Fruit fly (Drosophila melanogaster) whole organism, prepupa: ENCODE measurements around the gene CG13924.

ENCODE experiments used
- CG10631 ChIP-seq: fragments of 200-800 bp; sonication (Bioruptor generic); optimal IDR thresholded peaks from 2 replicates; lab custom pipeline; 2016; ENCODE audit warnings: missing biosample characterization, missing genetic modification characterization
- CG11294 ChIP-seq: fragments of 200-800 bp; sonication (Bioruptor generic); IDR thresholded peaks from 2 replicates; pipeline ENCODE4 v1.3.6; 2022; ENCODE audit warnings: missing biosample characterization, missing genetic modification characterization
- CG15336 ChIP-seq: fragments of 200-800 bp; sonication (Bioruptor generic); IDR thresholded peaks from 2 replicates; pipeline ENCODE4 v1.3.6; 2022; ENCODE audit warnings: missing biosample characterization, missing genetic modification characterization
- CG1621 ChIP-seq: fragments of 200-800 bp; sonication (Bioruptor generic); optimal IDR thresholded peaks from 3 replicates; lab custom pipeline; 2018; ENCODE audit warnings: missing biosample characterization, mild to moderate bottlenecking, missing genetic modification characterization
- CG16779 ChIP-seq: fragments of 200-800 bp; sonication (Bioruptor generic); optimal IDR thresholded peaks from 3 replicates; lab custom pipeline; 2017; ENCODE audit warnings: missing biosample characterization, mild to moderate bottlenecking, missing genetic modification characterization
- CG3032 ChIP-seq: fragments of 200-800 bp; optimal IDR thresholded peaks from 2 replicates; lab custom pipeline; 2019; ENCODE audit warnings: missing biosample characterization, mild to moderate bottlenecking, missing genetic modification characterization, moderate library complexity
- CG31627 ChIP-seq: fragments of 200-800 bp; sonication (Bioruptor generic); optimal IDR thresholded peaks from 3 replicates; lab custom pipeline; 2016; ENCODE audit warnings: missing biosample characterization, missing genetic modification characterization
- CG32006 ChIP-seq: fragments of 200-800 bp; sonication (Bioruptor generic); optimal IDR thresholded peaks from 3 replicates; lab custom pipeline; 2017; ENCODE audit warnings: missing biosample characterization, mild to moderate bottlenecking, missing genetic modification characterization
- CG3919 ChIP-seq: fragments of 200-800 bp; sonication (Bioruptor generic); optimal IDR thresholded peaks from 3 replicates; lab custom pipeline; 2016; ENCODE audit warnings: missing biosample characterization, missing genetic modification characterization
- CG6808 ChIP-seq: fragments of 200-800 bp; sonication (Bioruptor generic); optimal IDR thresholded peaks from 3 replicates; lab custom pipeline; 2017; ENCODE audit warnings: missing biosample characterization, missing genetic modification characterization, mild to moderate bottlenecking, moderate library complexity, missing genetic modification reagents
- CG7368 ChIP-seq: fragments of 200-800 bp; sonication (Bioruptor generic); optimal IDR thresholded peaks from 3 replicates; lab custom pipeline; 2016; ENCODE audit warnings: missing biosample characterization, missing genetic modification characterization
- CG8119 ChIP-seq: fragments of 200-800 bp; sonication (Bioruptor generic); IDR thresholded peaks from 3 replicates; pipeline ENCODE4 v1.3.6; 2022; ENCODE audit warnings: missing biosample characterization, missing genetic modification characterization
- CG8319 ChIP-seq: fragments of 200-800 bp; sonication (Bioruptor generic); optimal IDR thresholded peaks from 3 replicates; lab custom pipeline; 2016; ENCODE audit warnings: missing biosample characterization, missing genetic modification characterization
- Eip78C ChIP-seq: fragments of 200-800 bp; sonication (Bioruptor generic); peaks from one replicate; lab custom pipeline; 2016; ENCODE audit warnings: missing biosample characterization, missing genetic modification characterization
- Eip93F ChIP-seq: fragments of 200-800 bp; sonication (Bioruptor generic); optimal IDR thresholded peaks from 2 replicates; lab custom pipeline; 2016; ENCODE audit warnings: missing biosample characterization, mild to moderate bottlenecking, missing genetic modification characterization
- Gug ChIP-seq: fragments of 200-800 bp; sonication (Bioruptor generic); IDR thresholded peaks from 2 replicates; pipeline ENCODE4 v1.3.6; 2022; ENCODE audit warnings: missing biosample characterization, missing genetic modification characterization
- Hr4 ChIP-seq: fragments of 200-800 bp; sonication (Bioruptor generic); optimal IDR thresholded peaks from 3 replicates; lab custom pipeline; 2016; ENCODE audit warnings: missing biosample characterization, missing genetic modification characterization
- Met ChIP-seq: fragments of 200-800 bp; sonication (Bioruptor generic); optimal IDR thresholded peaks from 3 replicates; lab custom pipeline; 2016; ENCODE audit warnings: missing biosample characterization, missing genetic modification characterization
- OdsH ChIP-seq: fragments of 200-800 bp; sonication (Bioruptor generic); optimal IDR thresholded peaks from 3 replicates; lab custom pipeline; 2016; ENCODE audit warnings: missing biosample characterization, missing genetic modification characterization
- Smox ChIP-seq: fragments of 200-800 bp; sonication (Bioruptor generic); optimal IDR thresholded peaks from 3 replicates; lab custom pipeline; 2016; ENCODE audit warnings: missing biosample characterization, missing genetic modification characterization
- Sox102F ChIP-seq: fragments of 200-800 bp; sonication (Bioruptor generic); optimal IDR thresholded peaks from 2 replicates; lab custom pipeline; 2016; ENCODE audit warnings: missing biosample characterization, mild to moderate bottlenecking, missing genetic modification characterization
- Sox15 ChIP-seq: fragments of 200-800 bp; sonication (Bioruptor generic); optimal IDR thresholded peaks from 3 replicates; lab custom pipeline; 2016; ENCODE audit warnings: missing biosample characterization, missing genetic modification characterization
- achi ChIP-seq: fragments of 200-800 bp; sonication (Bioruptor generic); optimal IDR thresholded peaks from 3 replicates; lab custom pipeline; 2016; ENCODE audit warnings: missing biosample characterization, missing genetic modification characterization
- acj6 ChIP-seq: fragments of 200-800 bp; sonication (Bioruptor generic); optimal IDR thresholded peaks from 3 replicates; lab custom pipeline; 2016; ENCODE audit warnings: missing biosample characterization, missing genetic modification characterization
- cyc ChIP-seq: fragments of 200-800 bp; sonication (Bioruptor generic); optimal IDR thresholded peaks from 3 replicates; lab custom pipeline; 2016; ENCODE audit warnings: missing biosample characterization, missing genetic modification characterization
- dsx ChIP-seq: fragments of 200-800 bp; optimal IDR thresholded peaks from 3 replicates; lab custom pipeline; 2019; ENCODE audit warnings: missing biosample characterization, mild to moderate bottlenecking, missing genetic modification characterization, moderate library complexity; ENCODE audit not compliant: poor library complexity, severe bottlenecking
- esn ChIP-seq: fragments of 200-800 bp; sonication (Bioruptor generic); optimal IDR thresholded peaks from 2 replicates; lab custom pipeline; 2016; ENCODE audit warnings: missing biosample characterization, mild to moderate bottlenecking, missing genetic modification characterization, moderate library complexity
- fkh ChIP-seq: fragments of 200-800 bp; sonication (Bioruptor generic); optimal IDR thresholded peaks from 3 replicates; lab custom pipeline; 2017; ENCODE audit warnings: missing biosample characterization, mild to moderate bottlenecking, missing genetic modification characterization, moderate library complexity
- ss ChIP-seq, 2 experiments: fragments of 200-800 bp; sonication (Bioruptor generic); optimal IDR thresholded peaks; 2 replicates in 1 of 2; 3 replicates in 1 of 2; lab custom pipeline; 2017 to 2018; ENCODE audit warnings: mild to moderate bottlenecking in 2 of 2, missing biosample characterization in 2 of 2, missing genetic modification characterization in 2 of 2, moderate library complexity in 1 of 2
- svp ChIP-seq: fragments of 200-800 bp; sonication (Bioruptor generic); peaks from one replicate; lab custom pipeline; 2016; ENCODE audit warnings: missing biosample characterization, missing genetic modification characterization
- topi ChIP-seq: fragments of 200-800 bp; sonication (Bioruptor generic); optimal IDR thresholded peaks from 3 replicates; lab custom pipeline; 2016; ENCODE audit warnings: missing biosample characterization, missing genetic modification characterization

The CG13924 gene

DNA sequence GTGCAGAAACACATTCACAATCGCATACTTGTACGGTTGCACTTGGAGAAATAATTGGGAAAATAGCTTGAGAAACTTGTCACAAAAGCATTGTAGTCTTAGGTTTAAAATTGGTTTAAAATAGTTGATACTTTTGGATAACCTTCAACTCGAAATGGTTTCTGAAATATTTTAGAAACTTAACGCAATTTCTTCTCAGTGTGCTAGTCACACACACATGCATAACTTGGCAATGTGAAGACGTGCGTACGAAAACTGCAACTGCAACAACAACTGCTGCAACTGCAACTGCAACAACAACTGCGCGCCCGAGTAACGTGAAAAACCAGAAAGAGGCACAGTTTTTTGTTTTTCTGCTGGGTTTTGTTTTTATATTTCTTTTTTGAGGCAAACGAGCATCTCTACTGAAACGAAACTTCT lies 16.3 kb downstream of the CG13924 start (continued):
- TF ChIP-seq Smox (GFP tag; lab: Kevin White, UChicago) (peak; percentile 90), Gug (GFP tag; lab: Robert Waterston, UW) (peak; percentile 98), Eip78C (GFP tag; lab: Kevin White, UChicago) (peak; percentile 99), CG11294 (GFP tag; lab: Robert Waterston, UW) (peak; percentile 96), Met (peak; percentile 91), CG32006 (GFP tag; lab: Kevin White, UChicago) (peak; percentile 98), CG3032 (tag; lab: Kevin White, UChicago) (peak; percentile 99), cyc (GFP tag; lab: Kevin White, UChicago) (peak; percentile 95), CG31627 (GFP tag; lab: Kevin White, UChicago) (peak; percentile 90), CG16779 (tag; lab: Kevin White, UChicago) (peak; percentile 96), ss (GFP tag; optimal IDR thresholded peaks at IDR 0.05; lab: Kevin White, UChicago) (peak; percentile 93 to 95)

DNA sequence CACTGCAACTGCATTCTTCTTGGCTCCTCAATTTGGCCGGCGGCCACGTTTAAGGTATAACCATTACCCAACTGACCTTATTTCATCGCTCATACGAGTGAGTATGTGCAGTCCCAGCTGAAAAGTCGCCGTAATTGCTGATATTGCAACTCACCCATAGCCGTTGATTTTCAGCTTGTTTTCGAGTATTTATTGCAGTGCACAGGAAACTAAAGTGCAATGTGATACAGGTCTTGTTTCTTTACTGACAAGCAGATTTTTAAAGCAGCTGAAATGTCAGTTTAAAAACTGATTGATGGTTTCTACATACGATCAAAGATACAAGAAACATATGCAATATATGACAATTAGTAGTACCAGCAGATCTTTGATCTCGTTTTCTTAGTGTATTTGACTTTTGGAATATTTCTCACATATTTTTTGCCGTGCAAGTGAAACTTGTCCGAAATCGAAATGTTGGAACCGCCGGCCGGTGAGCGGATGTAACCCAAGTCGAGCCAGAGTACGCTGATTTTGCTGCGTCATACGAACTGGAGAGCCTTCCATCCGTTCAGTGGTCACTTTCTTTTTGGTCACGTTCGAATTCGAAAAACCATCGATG lies 18.2 kb downstream of the CG13924 start:
- TF ChIP-seq Eip78C (GFP tag; lab: Kevin White, UChicago) (peak; percentile 88), CG10631 (no peak), CG8319 (GFP tag; lab: Kevin White, UChicago) (no peak), CG7368 (GFP tag; lab: Kevin White, UChicago) (peak; percentile 22), CG3919 (GFP tag; lab: Kevin White, UChicago) (peak; percentile 1), CG3032 (tag; lab: Kevin White, UChicago) (no peak), CG32006 (GFP tag; lab: Kevin White, UChicago) (peak; percentile 46), svp (GFP tag; lab: Kevin White, UChicago) (peak; percentile 30), CG8119 (0 out of 3 replicates have a peak, but pooled peaks have one; percentile 31), CG15336 (0 out of 2 replicates have a peak, but pooled peaks have one; percentile 19), OdsH (peak; percentile 2), Hr4 (GFP tag; lab: Kevin White, UChicago) (peak; percentile 2), Gug (GFP tag; lab: Robert Waterston, UW) (no peak)

DNA sequence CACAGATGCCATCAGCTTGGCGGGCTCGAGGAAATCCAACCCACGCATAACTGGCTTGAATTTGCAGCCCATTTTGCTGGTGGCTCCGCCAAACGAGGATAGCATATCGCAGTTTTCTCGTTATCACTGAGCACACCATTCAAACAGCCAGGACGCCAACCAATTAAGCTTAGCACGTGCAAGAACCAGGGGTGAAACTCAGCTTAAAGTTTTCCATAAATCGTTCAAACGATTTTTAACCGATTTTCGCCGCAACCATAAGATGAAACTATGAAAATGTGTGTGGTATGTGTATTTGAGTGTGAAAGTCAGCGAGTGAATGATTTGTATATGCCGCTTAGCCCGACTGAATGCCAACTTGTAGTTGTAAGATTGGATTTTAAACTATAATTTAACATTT lies 21.1 kb downstream of the CG13924 start:
- TF ChIP-seq Eip93F (no peak), fkh (no peak), dsx (no peak), Smox (GFP tag; lab: Kevin White, UChicago) (no peak), CG16779 (tag; lab: Kevin White, UChicago) (no peak), Sox102F (no peak), CG31627 (GFP tag; lab: Kevin White, UChicago) (no peak), CG6808 (GFP tag; lab: Kevin White, UChicago) (no peak)

dm6 chr3L:1891914-1892313 lies 22.1 kb downstream of the CG13924 start:
- TF ChIP-seq topi (no peak), CG1621 (tag; lab: Kevin White, UChicago) (no peak), CG3032 (tag; lab: Kevin White, UChicago) (no peak), CG16779 (tag; lab: Kevin White, UChicago) (no peak), CG8119 (no peak), Eip93F (no peak), esn (no peak), CG7368 (GFP tag; lab: Kevin White, UChicago) (no peak), CG31627 (GFP tag; lab: Kevin White, UChicago) (no peak), achi (GFP tag; lab: Kevin White, UChicago) (no peak), dsx (no peak)

DNA sequence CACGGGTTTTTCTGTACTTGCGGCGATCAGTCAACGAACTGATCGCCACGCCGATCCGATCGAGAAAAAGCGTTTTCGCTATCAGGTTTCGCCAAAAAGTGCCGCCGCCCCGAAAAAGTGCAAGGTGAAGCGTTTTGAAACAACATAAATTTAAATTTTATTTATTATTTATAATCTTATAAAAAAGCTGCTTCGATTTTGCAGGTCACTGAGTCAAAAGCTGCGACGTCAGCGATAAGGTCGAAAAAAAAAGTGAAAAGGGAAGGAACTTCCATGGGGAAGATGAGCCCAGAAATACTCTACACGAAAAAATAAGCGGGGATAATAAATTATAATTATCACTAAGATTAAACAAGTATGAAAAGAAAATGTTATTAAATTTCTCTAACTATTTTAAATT lies 27.9 kb downstream of the CG13924 start:
- TF ChIP-seq acj6 (GFP tag; lab: Kevin White, UChicago) (peak; percentile 5), CG10631 (no peak), Sox102F (no peak), svp (GFP tag; lab: Kevin White, UChicago) (peak; percentile 92), CG31627 (GFP tag; lab: Kevin White, UChicago) (no peak), CG32006 (GFP tag; lab: Kevin White, UChicago) (no peak), Eip78C (GFP tag; lab: Kevin White, UChicago) (peak; percentile 3), OdsH (no peak), Sox15 (no peak)
